Fruit fly (Drosophila melanogaster): ENCODE results near the gene CG14024.

dm6 chr2L:5302284-5302683 lies 12.4 kb downstream of the CG14024 start:
- no peak for TF ChIP-seq kay (GFP tag; ENCODE audit: borderline replicate concordance)
- TF ChIP-seq cnc (optimal IDR thresholded peaks at IDR 0.05), result peak in 1 of 2 experiments; percentile 21
- peak; percentile 66 for TF ChIP-seq CG7045 (GFP tag; optimal IDR thresholded peaks at IDR 0.05)
- peak; percentile 65 for TF ChIP-seq CG14711 (tag; optimal IDR thresholded peaks at IDR 0.05)
- TF ChIP-seq bab1 (GFP tag; optimal IDR thresholded peaks at IDR 0.05), result peak; percentile 38
- TF ChIP-seq CG5204 (GFP tag; optimal IDR thresholded peaks at IDR 0.05), result peak; percentile 77
- TF ChIP-seq Hr96 (GFP tag; optimal IDR thresholded peaks at IDR 0.05), result peak; percentile 57
- TF ChIP-seq CG7101 (tag; optimal IDR thresholded peaks at IDR 0.05), result peak; percentile 71
- peak; percentile 67 for TF ChIP-seq CG33017 (tag; optimal IDR thresholded peaks at IDR 0.05)
- no peak for TF ChIP-seq Mnt (GFP tag; optimal IDR thresholded peaks at IDR 0.05)
- peak; percentile 8 for TF ChIP-seq Crg-1 (GFP tag; optimal IDR thresholded peaks at IDR 0.05)
- TF ChIP-seq CG12768 (GFP tag; optimal IDR thresholded peaks at IDR 0.05), result peak; percentile 58
